Fruit fly (Drosophila melanogaster) whole organism, embryonic: Measurements from ENCODE around the gene Klp68D.

Experiments
- B-H2 ChIP-seq: fragments of 200-800 bp; sonication (Bioruptor generic); optimal IDR thresholded peaks from 2 replicates; lab custom pipeline; 2018; ENCODE audit warnings: missing biosample characterization, mild to moderate bottlenecking, missing genetic modification characterization
- CG10209 ChIP-seq: fragments of 200-800 bp; sonication (Bioruptor generic); optimal IDR thresholded peaks from 3 replicates; lab custom pipeline; 2017; ENCODE audit warnings: missing biosample characterization, mild to moderate bottlenecking, missing genetic modification characterization, missing genetic modification reagents
- CG11696 ChIP-seq: fragments of 200-800 bp; sonication (Bioruptor generic); IDR thresholded peaks from 2 replicates; pipeline ENCODE4 v1.3.6; 2022; ENCODE audit warnings: missing biosample characterization, missing genetic modification characterization
- CG13775 ChIP-seq: fragments of 200-800 bp; sonication (Bioruptor generic); optimal IDR thresholded peaks from 3 replicates; lab custom pipeline; 2017; ENCODE audit warnings: missing biosample characterization, mild to moderate bottlenecking, missing genetic modification characterization
- CG14965 ChIP-seq: fragments of 200-800 bp; sonication (Bioruptor generic); optimal IDR thresholded peaks from 2 replicates; lab custom pipeline; 2016; ENCODE audit warnings: missing biosample characterization, missing genetic modification characterization, borderline replicate concordance
- CG1603 ChIP-seq: fragments of 200-800 bp; sonication (Bioruptor generic); optimal IDR thresholded peaks from 2 replicates; lab custom pipeline; 2019; ENCODE audit warnings: missing biosample characterization, mild to moderate bottlenecking, missing genetic modification characterization, moderate library complexity
- CG16815 ChIP-seq: fragments of 200-800 bp; sonication (Bioruptor generic); optimal IDR thresholded peaks from 3 replicates; lab custom pipeline; 2017; ENCODE audit warnings: missing biosample characterization, mild to moderate bottlenecking, missing genetic modification characterization
- CG18011 ChIP-seq: fragments of 200-800 bp; sonication (Bioruptor generic); optimal IDR thresholded peaks from 2 replicates; lab custom pipeline; 2017; ENCODE audit warnings: missing biosample characterization, missing genetic modification characterization, mild to moderate bottlenecking, moderate library complexity, missing genotype
- CG2120 ChIP-seq: fragments of 200-800 bp; sonication (Bioruptor generic); optimal IDR thresholded peaks from 3 replicates; lab custom pipeline; 2016; ENCODE audit warnings: missing biosample characterization, missing genetic modification characterization
- CG2199 ChIP-seq: fragments of 200-800 bp; sonication (Bioruptor generic); IDR thresholded peaks from 3 replicates; pipeline ENCODE4 v1.3.6; 2022; ENCODE audit warnings: missing biosample characterization, missing genetic modification characterization
- CG30403 ChIP-seq: fragments of 200-800 bp; sonication (Bioruptor generic); optimal IDR thresholded peaks from 3 replicates; lab custom pipeline; 2016; ENCODE audit warnings: missing biosample characterization, missing genetic modification characterization
- CG34376 ChIP-seq: fragments of 200-800 bp; sonication (Bioruptor generic); optimal IDR thresholded peaks from 2 replicates; lab custom pipeline; 2018; ENCODE audit warnings: missing biosample characterization, mild to moderate bottlenecking, missing genetic modification characterization
- CG4328 ChIP-seq: fragments of 200-800 bp; sonication (Bioruptor generic); optimal IDR thresholded peaks from 3 replicates; lab custom pipeline; 2017; ENCODE audit warnings: missing biosample characterization, missing genetic modification reagents, missing genetic modification characterization
- CG4404 ChIP-seq: fragments of 200-800 bp; sonication (Bioruptor generic); IDR thresholded peaks from 2 replicates; pipeline ENCODE4 v1.3.6; 2022; ENCODE audit warnings: missing biosample characterization, missing genetic modification characterization
- CG6813 ChIP-seq: fragments of 200-800 bp; sonication (Bioruptor generic); optimal IDR thresholded peaks from 2 replicates; lab custom pipeline; 2017; ENCODE audit warnings: missing biosample characterization, missing genetic modification characterization, mild to moderate bottlenecking, moderate library complexity, missing genetic modification reagents
- CG7556 ChIP-seq: fragments of 200-800 bp; sonication (Bioruptor generic); optimal IDR thresholded peaks from 2 replicates; lab custom pipeline; 2017; ENCODE audit warnings: missing biosample characterization, mild to moderate bottlenecking, missing genetic modification characterization
- CG8388 ChIP-seq: fragments of 200-800 bp; sonication (Bioruptor generic); optimal IDR thresholded peaks from 2 replicates; lab custom pipeline; 2019; ENCODE audit warnings: missing biosample characterization, mild to moderate bottlenecking, missing genetic modification characterization, moderate library complexity
- CrebB ChIP-seq: fragments of 200-800 bp; sonication (Bioruptor generic); optimal IDR thresholded peaks from 3 replicates; lab custom pipeline; 2018; ENCODE audit warnings: missing biosample characterization, mild to moderate bottlenecking, missing genetic modification characterization
- D19B ChIP-seq: fragments of 200-800 bp; sonication (Bioruptor generic); optimal IDR thresholded peaks from 2 replicates; lab custom pipeline; 2017; ENCODE audit warnings: missing biosample characterization, mild to moderate bottlenecking, missing genetic modification characterization
- Fer1 ChIP-seq: fragments of 200-800 bp; sonication (Bioruptor generic); optimal IDR thresholded peaks from 2 replicates; lab custom pipeline; 2017; ENCODE audit warnings: missing biosample characterization, mild to moderate bottlenecking, missing genetic modification characterization
- HLH54F ChIP-seq: fragments of 200-800 bp; sonication (Bioruptor generic); optimal IDR thresholded peaks from 3 replicates; lab custom pipeline; 2016; ENCODE audit warnings: missing biosample characterization, missing genetic modification characterization
- Mad ChIP-seq: fragments of 200-800 bp; sonication (Bioruptor generic); optimal IDR thresholded peaks from 2 replicates; lab custom pipeline; 2016; ENCODE audit warnings: missing biosample characterization, missing genetic modification characterization
- NC2β ChIP-seq: fragments of 200-800 bp; sonication (Bioruptor generic); optimal IDR thresholded peaks from 2 replicates; lab custom pipeline; 2016; ENCODE audit warnings: missing biosample characterization, missing genetic modification characterization
- NFAT ChIP-seq: fragments of 200-800 bp; sonication (Bioruptor generic); IDR thresholded peaks from 2 replicates; pipeline ENCODE4 v1.3.6; 2022; ENCODE audit warnings: missing biosample characterization, missing genetic modification characterization
- Nf-YB ChIP-seq: fragments of 200-800 bp; sonication (Bioruptor generic); optimal IDR thresholded peaks from 3 replicates; lab custom pipeline; 2019; ENCODE audit warnings: missing biosample characterization, mild to moderate bottlenecking, missing genetic modification characterization, moderate library complexity
- Scr ChIP-seq: fragments of 200-800 bp; sonication (Bioruptor generic); IDR thresholded peaks from 2 replicates; pipeline ENCODE4 v1.3.6; 2022; ENCODE audit warnings: missing biosample characterization, missing genetic modification characterization; ENCODE audit not compliant: partially characterized antibody
- Taf1 ChIP-seq: fragments of 200-800 bp; sonication (Bioruptor generic); IDR thresholded peaks from 2 replicates; pipeline ENCODE4 v1.3.6; 2022; ENCODE audit warnings: missing biosample characterization, missing genetic modification characterization
- Trl ChIP-seq, 3 experiments: fragments of >200 bp in 2 of 3; fragments of 200-800 bp in 1 of 3; sonication (Bioruptor generic) in 1 of 3; optimal IDR thresholded peaks; 2 replicates in 1 of 3; 3 replicates in 2 of 3; lab custom pipeline; 2016 to 2017; ENCODE audit warnings: missing biosample characterization in 1 of 3, missing genetic modification characterization in 1 of 3
- Usf ChIP-seq: fragments of 200-800 bp; sonication (Bioruptor generic); optimal IDR thresholded peaks from 2 replicates; lab custom pipeline; 2017; ENCODE audit warnings: missing genotype, missing biosample characterization, missing genetic modification characterization
- ab ChIP-seq: fragments of 200-800 bp; sonication (Bioruptor generic); optimal IDR thresholded peaks from 2 replicates; lab custom pipeline; 2016; ENCODE audit warnings: missing biosample characterization, missing genetic modification characterization
- ara ChIP-seq: fragments of 200-800 bp; sonication (Bioruptor generic); IDR thresholded peaks from 2 replicates; pipeline ENCODE4 v1.3.6; 2022; ENCODE audit warnings: missing biosample characterization, missing genetic modification characterization
- cas ChIP-seq: fragments of 200-800 bp; sonication (Bioruptor generic); IDR thresholded peaks from 2 replicates; pipeline ENCODE4 v1.3.6; 2022; ENCODE audit warnings: missing biosample characterization, missing genetic modification characterization
- croc ChIP-seq: fragments of 200-800 bp; sonication (Bioruptor generic); conservative IDR thresholded peaks from 3 replicates; pipeline ENCODE4 v1.3.6; 2022; ENCODE audit warnings: missing biosample characterization, missing genetic modification characterization
- disco-r ChIP-seq: fragments of 200-800 bp; sonication (Bioruptor generic); optimal IDR thresholded peaks from 2 replicates; lab custom pipeline; 2016; ENCODE audit warnings: missing biosample characterization, missing genetic modification characterization
- dm ChIP-seq: fragments of 200-800 bp; sonication (Bioruptor generic); optimal IDR thresholded peaks from 3 replicates; lab custom pipeline; 2016; ENCODE audit warnings: missing biosample characterization, missing genetic modification characterization
- dmrt11E ChIP-seq: fragments of 200-800 bp; sonication (Bioruptor generic); optimal IDR thresholded peaks from 3 replicates; lab custom pipeline; 2018; ENCODE audit warnings: missing biosample characterization, mild to moderate bottlenecking, missing genetic modification characterization, moderate library complexity
- eve ChIP-seq, 2 experiments: fragments of >200 bp; optimal IDR thresholded peaks; 2 replicates each; lab custom pipeline; 2017; ENCODE audit warnings: missing biosample characterization in 2 of 2, missing genetic modification characterization in 2 of 2
- gro ChIP-seq: fragments of 200-800 bp; sonication (Bioruptor generic); optimal IDR thresholded peaks from 2 replicates; lab custom pipeline; 2016; ENCODE audit warnings: missing biosample characterization, missing genetic modification characterization
- h ChIP-seq: fragments of >200 bp; optimal IDR thresholded peaks from 2 replicates; lab custom pipeline; 2017
- jigr1 ChIP-seq: fragments of 200-800 bp; sonication (Bioruptor generic); IDR thresholded peaks from 3 replicates; pipeline ENCODE4 v1.3.6; 2022; ENCODE audit warnings: missing biosample characterization, missing genetic modification characterization
- lov ChIP-seq, 2 experiments: fragments of 200-800 bp in 1 of 2; fragments of >200 bp in 1 of 2; sonication (Bioruptor generic) in 1 of 2; IDR thresholded peaks in 1 of 2; optimal IDR thresholded peaks in 1 of 2; 2 replicates in 1 of 2; 3 replicates in 1 of 2; pipeline versions ENCODE4 v1.3.6 to Lab custom; 2017 to 2022; ENCODE audit warnings: missing biosample characterization in 1 of 2, missing genetic modification characterization in 1 of 2
- nerfin-2 ChIP-seq: fragments of 200-800 bp; sonication (Bioruptor generic); IDR thresholded peaks from 2 replicates; pipeline ENCODE4 v1.3.6; 2022; ENCODE audit warnings: missing biosample characterization, missing genetic modification characterization; ENCODE audit not compliant: partially characterized antibody
- pum ChIP-seq: fragments of 200-800 bp; sonication (Bioruptor generic); optimal IDR thresholded peaks from 2 replicates; lab custom pipeline; 2016; ENCODE audit warnings: missing biosample characterization, missing genetic modification characterization
- sens-2 ChIP-seq: fragments of 200-800 bp; sonication (Bioruptor generic); IDR thresholded peaks from 2 replicates; pipeline ENCODE4 v1.3.6; 2022; ENCODE audit warnings: missing biosample characterization, missing genetic modification characterization
- sna ChIP-seq: fragments of 200-800 bp; sonication (Bioruptor generic); IDR thresholded peaks from 2 replicates; pipeline ENCODE4 v1.3.6; 2022; ENCODE audit warnings: missing biosample characterization, missing genetic modification characterization; ENCODE audit not compliant: partially characterized antibody
- ttk ChIP-seq: fragments of 200-800 bp; sonication (Bioruptor generic); IDR thresholded peaks from 2 replicates; pipeline ENCODE4 v2.1.2; 2022; ENCODE audit warnings: missing biosample characterization, missing genetic modification characterization
- usp ChIP-seq: fragments of >200 bp; optimal IDR thresholded peaks from 2 replicates; lab custom pipeline; 2017; ENCODE audit warnings: missing biosample characterization, missing genetic modification characterization
- wdn ChIP-seq: fragments of 200-800 bp; sonication (Bioruptor generic); IDR thresholded peaks from 2 replicates; pipeline ENCODE4 v1.3.6; 2022; ENCODE audit warnings: missing biosample characterization, missing genetic modification characterization

The Klp68D gene

dm6 chr3L:11822446-11823334 lies 27.3 kb downstream of the Klp68D start, which contains the start of gene RpL10Ab (continued):
- peak; percentile 63 for TF ChIP-seq CG4328
- peak; percentile 83 for TF ChIP-seq NFAT (GFP tag; lab: Robert Waterston, UW)
- TF ChIP-seq CG30403 (GFP tag; lab: Kevin White, UChicago): peak; percentile 83
- TF ChIP-seq CG16815: peak; percentile 63
- TF ChIP-seq croc: peak; percentile 53; the same call in 2 of the 3 replicates
- peak; percentile 57 for TF ChIP-seq NC2β (GFP tag; lab: Kevin White, UChicago)
- peak; percentile 48 for TF ChIP-seq Usf
- TF ChIP-seq CG2199 (GFP tag; lab: Robert Waterston, UW): no peak
- TF ChIP-seq ab (GFP tag; lab: Kevin White, UChicago): no peak
- peak; percentile 26 for TF ChIP-seq gro
- no peak for TF ChIP-seq eve (GFP tag; optimal IDR thresholded peaks at IDR 0.05; lab: Kevin White, UChicago)
- peak; percentile 19 for TF ChIP-seq pum (GFP tag; lab: Kevin White, UChicago)
- peak; percentile 0 for TF ChIP-seq Nf-YB
- peak; percentile 3 for TF ChIP-seq Fer1
- TF ChIP-seq usp: no peak
- peak; percentile 84 for TF ChIP-seq Scr (GFP tag; lab: Robert Waterston, UW)
- TF ChIP-seq lov (optimal IDR thresholded peaks at IDR 0.05; lab: Kevin White, UChicago): no peak
- TF ChIP-seq lov (GFP tag; IDR thresholded peaks at IDR 0.05; lab: Robert Waterston, UW): peak; percentile 86
- peak; percentile 80 for TF ChIP-seq CG4404
- TF ChIP-seq HLH54F (GFP tag; lab: Kevin White, UChicago): peak; percentile 32
- TF ChIP-seq disco-r (GFP tag; lab: Kevin White, UChicago): no peak
- peak; percentile 20 for TF ChIP-seq CG2120
- TF ChIP-seq ttk (GFP tag; lab: Robert Waterston, UW): peak; percentile 48; the same call in 1 of the 2 replicates
- TF ChIP-seq CG18011: peak; percentile 33
- peak; percentile 25 for TF ChIP-seq dmrt11E (tag; lab: Kevin White, UChicago)
- TF ChIP-seq jigr1: no peak; the same call in 1 of the 3 replicates
- no peak for TF ChIP-seq CG11696 (GFP tag; lab: Robert Waterston, UW)
- TF ChIP-seq sens-2 (GFP tag; lab: Robert Waterston, UW): peak; percentile 51; the same call in 1 of the 2 replicates
- TF ChIP-seq B-H2 (GFP tag; lab: Kevin White, UChicago): peak; percentile 84
- peak; percentile 78 for TF ChIP-seq nerfin-2 (GFP tag; lab: Robert Waterston, UW)
- TF ChIP-seq CrebB (tag; lab: Kevin White, UChicago): peak; percentile 44
- no peak for TF ChIP-seq Trl (optimal IDR thresholded peaks at IDR 0.05; lab: Kevin White, UChicago)
- peak; percentile 54 for TF ChIP-seq Trl (GFP tag; optimal IDR thresholded peaks at IDR 0.05; lab: Kevin White, UChicago)
- TF ChIP-seq CG1603 (tag; lab: Kevin White, UChicago): peak; percentile 69
- TF ChIP-seq ara (GFP tag; lab: Robert Waterston, UW): no peak
- TF ChIP-seq CG7556 (GFP tag; lab: Kevin White, UChicago): peak; percentile 63
- peak; percentile 55 for TF ChIP-seq CG10209 (GFP tag; lab: Kevin White, UChicago)
- peak; percentile 90 for TF ChIP-seq dm (GFP tag; lab: Kevin White, UChicago)
- TF ChIP-seq Mad (GFP tag; lab: Kevin White, UChicago): peak; percentile 7
- TF ChIP-seq CG13775 (GFP tag; lab: Kevin White, UChicago): peak; percentile 79
- peak; percentile 69 for TF ChIP-seq wdn (GFP tag; lab: Robert Waterston, UW)
- TF ChIP-seq Taf1 (GFP tag; lab: Robert Waterston, UW): 0 out of 2 replicates have a peak, but pooled peaks have one; percentile 6
- peak; percentile 50 for TF ChIP-seq CG8388 (GFP tag; lab: Kevin White, UChicago)
- no peak for TF ChIP-seq CG14965 (GFP tag; lab: Kevin White, UChicago)
- TF ChIP-seq CG6813 (GFP tag; lab: Kevin White, UChicago): peak; percentile 49
- TF ChIP-seq D19B (GFP tag; lab: Kevin White, UChicago): peak; percentile 49
- TF ChIP-seq cas: peak; percentile 56; the same call in 1 of the 2 replicates
- peak; percentile 19; the same call in 1 of the 2 replicates for TF ChIP-seq sna (GFP tag; lab: Robert Waterston, UW)
- peak; percentile 67 for TF ChIP-seq CG34376 (GFP tag; lab: Kevin White, UChicago)
- no peak for TF ChIP-seq h (lab: Kevin White, UChicago)
